Fruit fly (Drosophila melanogaster): Measurements from ENCODE around the gene trc.

trc gene

dm6 chr3L:19793438-19793998 is 40.6 kb downstream of the trc start, which contains the start of the genes CG42637, Gyc76C and SREBP (continued):
- TF ChIP-seq sna (GFP tag; IDR thresholded peaks at IDR 0.05; ENCODE audit: partially characterized antibody) (peak; percentile 27; the same call in 1 of the 2 replicates), CG10274 (GFP tag; optimal IDR thresholded peaks at IDR 0.05) (no peak), CG2678 (tag; optimal IDR thresholded peaks at IDR 0.05) (no peak), Jarid2 (GFP tag; optimal IDR thresholded peaks at IDR 0.05) (peak; percentile 71), CG7271 (tag; optimal IDR thresholded peaks at IDR 0.05) (no peak), Hmr (GFP tag; optimal IDR thresholded peaks at IDR 0.05) (peak; percentile 69), CG9876 (GFP tag; optimal IDR thresholded peaks at IDR 0.05) (no peak), CG8281 (tag; optimal IDR thresholded peaks at IDR 0.05) (no peak), emc (GFP tag; optimal IDR thresholded peaks at IDR 0.05) (no peak), CG6683 (GFP tag; optimal IDR thresholded peaks at IDR 0.05) (no peak), CG33213 (GFP tag; optimal IDR thresholded peaks at IDR 0.05) (peak; percentile 82), CG13123 (GFP tag; optimal IDR thresholded peaks at IDR 0.05) (no peak), NfI (GFP tag; optimal IDR thresholded peaks at IDR 0.05) (no peak), lmd (GFP tag; IDR thresholded peaks at IDR 0.05) (no peak), hb (GFP tag; IDR thresholded peaks at IDR 0.05; ENCODE audit: partially characterized antibody) (no peak), her (GFP tag; optimal IDR thresholded peaks at IDR 0.05) (peak; percentile 13), CG3995 (GFP tag; optimal IDR thresholded peaks at IDR 0.05) (no peak), nau (GFP tag; optimal IDR thresholded peaks at IDR 0.05) (no peak), CG7372 (GFP tag; IDR thresholded peaks at IDR 0.05) (no peak), Xrp1 (GFP tag; IDR thresholded peaks at IDR 0.05) (no peak), CG7963 (GFP tag; IDR thresholded peaks at IDR 0.05; ENCODE audit: partially characterized antibody) (no peak), CG18011 (GFP tag; optimal IDR thresholded peaks at IDR 0.05) (no peak), gcm (GFP tag; optimal IDR thresholded peaks at IDR 0.05) (no peak), CG16813 (GFP tag; IDR thresholded peaks at IDR 0.05; ENCODE audit: partially characterized antibody) (no peak; the same call in 2 of the 3 replicates), CG18619 (GFP tag; optimal IDR thresholded peaks at IDR 0.05) (peak; percentile 2), nerfin-2 (GFP tag; IDR thresholded peaks at IDR 0.05; ENCODE audit: partially characterized antibody) (no peak), CG12299 (tag; optimal IDR thresholded peaks at IDR 0.05) (no peak), cas (GFP tag; IDR thresholded peaks at IDR 0.05) (no peak), Lhr (GFP tag; optimal IDR thresholded peaks at IDR 0.05) (peak; percentile 93), h (optimal IDR thresholded peaks at IDR 0.05) (no peak), knrl (GFP tag; IDR thresholded peaks at IDR 0.05; ENCODE audit: partially characterized antibody) (peak; percentile 56; the same call in 2 of the 3 replicates), gcm2 (GFP tag; optimal IDR thresholded peaks at IDR 0.05) (no peak), CG2199 (GFP tag; IDR thresholded peaks at IDR 0.05) (no peak), CG4404 (GFP tag; IDR thresholded peaks at IDR 0.05) (no peak), Bgb (GFP tag; IDR thresholded peaks at IDR 0.05; ENCODE audit: partially characterized antibody) (peak; percentile 57), crp (GFP tag; optimal IDR thresholded peaks at IDR 0.05) (peak; percentile 53 to 89), Poxn (GFP tag; IDR thresholded peaks at IDR 0.05) (no peak), CG14965 (GFP tag; optimal IDR thresholded peaks at IDR 0.05; ENCODE audit: borderline replicate concordance) (no peak), pum (GFP tag; optimal IDR thresholded peaks at IDR 0.05) (no peak), Ada2b (GFP tag; IDR thresholded peaks at IDR 0.05) (no peak), cato (GFP tag; optimal IDR thresholded peaks at IDR 0.05; ENCODE audit: borderline replicate concordance) (no peak), Spps (tag; optimal IDR thresholded peaks at IDR 0.05) (no peak), sisA (GFP tag; IDR thresholded peaks at IDR 0.05) (no peak), CG7556 (GFP tag; optimal IDR thresholded peaks at IDR 0.05) (no peak), Awh (GFP tag; IDR thresholded peaks at IDR 0.05) (no peak), slou (GFP tag; optimal IDR thresholded peaks at IDR 0.05) (no peak), CG6854 (GFP tag; optimal IDR thresholded peaks at IDR 0.05) (no peak), CG11247 (GFP tag; IDR thresholded peaks at IDR 0.05) (no peak), Adf1 (GFP tag; IDR thresholded peaks at IDR 0.05) (peak; percentile 25; the same call in 1 of the 2 replicates), mirr (GFP tag; optimal IDR thresholded peaks at IDR 0.05) (peak; percentile 31)
